Fruit fly (Drosophila melanogaster): ENCODE measurements around the gene Phb1.

The Phb1 gene

dm6 chr2L:19140257-19140983 lies 16.8 kb upstream of the Phb1 start:
- no peak for TF ChIP-seq psq (optimal IDR thresholded peaks at IDR 0.05)
- no peak for TF ChIP-seq usp (GFP tag; optimal IDR thresholded peaks at IDR 0.05)
- TF ChIP-seq Dll (optimal IDR thresholded peaks at IDR 0.05) = no peak
- no peak for TF ChIP-seq CG8478 (optimal IDR thresholded peaks at IDR 0.05)
- no peak for TF ChIP-seq pan (optimal IDR thresholded peaks at IDR 0.05)
- TF ChIP-seq EcR (GFP tag; optimal IDR thresholded peaks at IDR 0.05) = no peak

DNA sequence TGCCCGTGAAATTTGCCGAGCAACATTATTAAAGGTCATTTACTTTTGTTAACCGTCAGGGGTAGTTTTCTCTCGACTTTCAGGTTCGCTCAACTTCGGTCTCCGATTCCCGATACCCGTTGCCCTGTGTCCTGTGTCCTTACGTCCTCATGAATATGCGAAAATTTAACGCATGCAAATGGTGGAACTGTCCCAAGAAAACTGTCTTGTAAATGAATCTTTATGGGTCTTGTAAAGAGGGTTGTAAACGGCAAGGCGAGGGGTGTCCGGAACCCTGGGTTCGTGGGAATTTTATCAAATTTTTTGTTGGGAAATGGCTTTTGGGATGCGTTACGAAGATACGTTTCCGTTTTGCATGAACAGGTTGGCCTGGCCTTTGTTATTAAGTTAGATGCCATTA lies 16.1 kb upstream of the Phb1 start:
- TF ChIP-seq Dll (optimal IDR thresholded peaks at IDR 0.05) (no peak), pan (optimal IDR thresholded peaks at IDR 0.05) (no peak), EcR (GFP tag; optimal IDR thresholded peaks at IDR 0.05) (no peak), CG8478 (optimal IDR thresholded peaks at IDR 0.05) (no peak), usp (GFP tag; optimal IDR thresholded peaks at IDR 0.05) (no peak), psq (optimal IDR thresholded peaks at IDR 0.05) (no peak)

dm6 chr2L:19138361-19139041 lies 14.8 kb upstream of the Phb1 start:
- TF ChIP-seq psq (optimal IDR thresholded peaks at IDR 0.05) (no peak), EcR (GFP tag; optimal IDR thresholded peaks at IDR 0.05) (peak in 1 of 2 experiments; percentile 58)

DNA sequence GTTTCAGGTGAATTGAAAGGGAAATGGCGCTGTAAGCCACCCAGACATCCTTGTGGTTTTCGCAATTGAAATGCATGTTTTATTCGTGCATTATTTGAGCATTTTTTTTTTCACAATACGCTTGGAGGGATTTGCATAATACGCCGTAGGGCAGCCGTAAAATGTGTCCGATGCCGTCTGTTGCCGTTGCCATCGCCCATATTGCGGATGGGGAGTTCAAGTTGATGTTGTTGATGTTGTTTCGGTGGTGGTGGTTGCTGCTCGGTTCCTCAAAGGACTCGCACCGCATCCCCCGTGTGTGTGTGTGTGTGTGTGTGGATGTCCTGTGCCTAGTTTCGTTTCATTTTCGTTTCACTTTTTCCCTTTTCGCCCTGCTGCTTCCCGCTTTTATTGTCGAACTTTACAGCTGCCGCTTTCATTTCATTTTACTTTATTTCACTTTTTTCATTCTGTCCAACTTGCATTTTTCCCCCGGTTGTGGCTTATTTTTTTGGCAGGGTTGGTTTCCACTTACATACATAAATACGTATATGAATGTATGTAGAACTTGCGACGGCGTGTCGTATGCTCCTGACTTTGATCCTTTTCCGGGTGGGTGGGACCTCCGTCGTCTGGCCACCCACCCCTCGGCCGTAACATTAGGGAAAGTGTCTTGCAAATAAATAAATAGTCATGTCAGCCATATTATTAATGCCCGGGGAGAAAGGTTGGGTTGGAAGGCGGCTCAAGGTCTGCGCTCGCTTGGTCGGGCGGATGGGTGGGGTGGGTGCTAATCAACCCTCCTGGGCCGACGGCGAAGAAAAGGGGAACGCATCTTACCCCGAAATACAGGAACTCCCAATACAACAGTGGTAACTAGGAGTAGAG lies 14.1 kb upstream of the Phb1 start:
- TF ChIP-seq Dll (optimal IDR thresholded peaks at IDR 0.05) (no peak), usp (GFP tag; optimal IDR thresholded peaks at IDR 0.05) (no peak), psq (optimal IDR thresholded peaks at IDR 0.05) (no peak), CG8478 (optimal IDR thresholded peaks at IDR 0.05) (no peak), EcR (GFP tag; optimal IDR thresholded peaks at IDR 0.05) (no peak), pan (optimal IDR thresholded peaks at IDR 0.05) (no peak)

dm6 chr2L:19136735-19137134 lies 13.1 kb upstream of the Phb1 start:
- TF ChIP-seq psq (optimal IDR thresholded peaks at IDR 0.05) (no peak), EcR (GFP tag; optimal IDR thresholded peaks at IDR 0.05) (no peak), usp (GFP tag; optimal IDR thresholded peaks at IDR 0.05) (no peak), pan (optimal IDR thresholded peaks at IDR 0.05) (no peak), Dll (optimal IDR thresholded peaks at IDR 0.05) (no peak), CG8478 (optimal IDR thresholded peaks at IDR 0.05) (no peak)

- no peak for TF ChIP-seq EcR (GFP tag; optimal IDR thresholded peaks at IDR 0.05)
- no peak for TF ChIP-seq pan (optimal IDR thresholded peaks at IDR 0.05)
- TF ChIP-seq Dll (optimal IDR thresholded peaks at IDR 0.05) = no peak
- no peak for TF ChIP-seq usp (GFP tag; optimal IDR thresholded peaks at IDR 0.05)
- no peak for TF ChIP-seq CG8478 (optimal IDR thresholded peaks at IDR 0.05)
- no peak for TF ChIP-seq psq (optimal IDR thresholded peaks at IDR 0.05)
Measured at dm6 chr2L:19135955-19136677, 12.4 kb upstream of the Phb1 start.

dm6 chr2L:19134814-19135523 lies 11.3 kb upstream of the Phb1 start, which contains the start of gene Polr1D:
Polr1D (minus strand) TSS chr2L:19135233.
- TF ChIP-seq Dll (optimal IDR thresholded peaks at IDR 0.05) (peak; percentile 69), EcR (GFP tag; optimal IDR thresholded peaks at IDR 0.05) (no peak)

DNA sequence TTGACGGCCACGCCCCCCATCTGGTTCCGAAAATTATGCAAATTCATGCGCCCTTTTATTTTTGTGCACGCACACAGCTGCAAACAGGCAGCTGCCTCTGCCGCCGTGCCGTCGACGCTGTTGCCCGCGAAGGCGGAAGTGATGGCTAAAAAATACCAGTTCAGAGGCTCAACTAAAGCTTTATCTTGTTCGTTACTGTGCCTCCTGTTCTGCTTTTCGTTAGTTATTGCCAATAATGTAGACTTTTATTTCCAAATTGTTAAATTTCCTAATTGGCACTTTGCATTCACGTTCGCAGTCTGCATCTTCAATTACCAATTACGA lies 10.7 kb upstream of the Phb1 start:
- TF ChIP-seq CG8478 (optimal IDR thresholded peaks at IDR 0.05) = no peak

DNA sequence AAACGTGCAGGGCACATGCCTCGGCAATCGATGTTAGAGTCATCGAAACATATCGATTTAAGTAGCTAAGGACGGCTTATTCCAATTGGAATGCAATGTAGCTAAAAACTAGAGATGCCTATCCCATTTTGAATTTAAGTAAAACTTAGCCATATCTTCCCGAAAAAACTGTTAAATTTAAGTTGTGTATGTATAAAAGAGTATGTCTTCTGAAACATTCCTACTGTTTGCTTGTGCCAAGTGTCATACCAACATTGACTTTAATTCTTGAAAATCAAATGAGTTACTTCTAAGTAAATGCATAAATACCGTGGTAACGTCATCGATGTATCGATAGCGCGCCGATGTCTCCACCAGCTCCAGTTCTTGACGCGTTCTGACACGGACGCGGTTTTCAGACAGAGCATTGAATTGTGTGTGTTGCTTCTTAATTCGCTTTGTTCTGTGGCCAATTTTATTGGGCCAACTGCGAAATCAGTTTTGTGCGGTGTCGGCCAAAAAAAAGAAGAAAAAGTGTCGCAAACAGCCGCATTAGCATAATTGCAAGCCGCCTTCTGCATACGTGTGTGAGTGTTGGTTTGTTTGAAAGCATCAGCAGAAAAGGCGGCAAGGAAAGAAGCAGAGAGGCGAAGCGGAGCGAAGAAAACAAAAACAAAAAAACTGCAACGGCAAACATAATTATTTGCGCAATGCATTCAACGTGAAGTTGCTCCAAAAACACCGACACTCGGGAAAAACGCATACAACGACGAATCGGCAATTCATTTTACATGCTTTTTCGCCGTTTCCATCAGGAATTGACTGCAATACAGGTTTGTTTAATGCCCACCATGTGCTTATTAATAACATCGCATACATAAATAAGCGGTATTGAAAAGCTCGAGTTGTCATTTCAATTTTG lies 10.0 kb upstream of the Phb1 start, which contains the start of gene brat:
brat (plus strand) TSS at position 352 of the 901 bp plus-strand sequence.
- TF ChIP-seq usp (GFP tag; optimal IDR thresholded peaks at IDR 0.05) (no peak), psq (optimal IDR thresholded peaks at IDR 0.05) (no peak), CG8478 (optimal IDR thresholded peaks at IDR 0.05) (no peak), pan (optimal IDR thresholded peaks at IDR 0.05) (no peak), EcR (GFP tag; optimal IDR thresholded peaks at IDR 0.05) (no peak)

DNA sequence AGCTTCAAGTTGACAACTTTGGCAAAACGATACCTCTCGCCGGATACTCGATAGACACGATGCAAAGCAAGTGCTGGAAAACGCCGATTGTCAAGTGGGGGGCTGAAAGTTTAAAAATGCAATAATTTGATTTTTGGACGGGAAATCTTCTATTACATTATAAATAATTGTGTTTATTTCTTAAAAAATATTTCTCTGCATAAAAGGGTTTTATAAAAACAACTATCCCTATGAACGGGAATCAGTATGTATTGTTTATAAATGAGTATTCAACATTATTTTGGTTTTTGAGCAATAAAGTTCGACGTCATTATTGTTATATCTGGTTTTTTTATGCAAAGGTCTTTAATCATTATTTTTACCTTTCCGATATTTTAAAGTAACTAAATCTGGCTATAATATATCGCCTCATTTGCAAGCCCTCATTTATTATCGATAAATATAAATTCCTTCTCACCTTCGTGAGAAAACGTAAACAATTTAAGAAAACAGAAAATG lies 8.3 kb upstream of the Phb1 start, which contains the start of the genes AsnRS and DCTN6-p27:
AsnRS (minus strand) TSS at position 50 of the 498 bp plus-strand sequence.
DCTN6-p27 (plus strand) TSS at position 419 of the 498 bp plus-strand sequence.
- TF ChIP-seq CG8478 (optimal IDR thresholded peaks at IDR 0.05) (no peak), psq (optimal IDR thresholded peaks at IDR 0.05) (no peak), Dll (optimal IDR thresholded peaks at IDR 0.05) (no peak), pan (optimal IDR thresholded peaks at IDR 0.05) (no peak), usp (GFP tag; optimal IDR thresholded peaks at IDR 0.05) (no peak), EcR (GFP tag; optimal IDR thresholded peaks at IDR 0.05) (no peak)
